Worm (Caenorhabditis elegans) whole organism, L4/young adult: ENCODE results near the gene spe-10.

Experiments
- W03F9.2 ChIP-seq: fragments of 150-350 bp; optimal IDR thresholded peaks from 2 replicates; lab custom pipeline; 2014; ENCODE audit warnings: missing biosample characterization, missing genetic modification characterization
- him-1 ChIP-seq: sonication (generic microtip); optimal IDR thresholded peaks from 2 replicates; lab custom pipeline; 2016; ENCODE audit warnings: missing genotype, missing genetic modification reagents, missing genetic modification characterization, missing compliant biosample characterization

DNA sequence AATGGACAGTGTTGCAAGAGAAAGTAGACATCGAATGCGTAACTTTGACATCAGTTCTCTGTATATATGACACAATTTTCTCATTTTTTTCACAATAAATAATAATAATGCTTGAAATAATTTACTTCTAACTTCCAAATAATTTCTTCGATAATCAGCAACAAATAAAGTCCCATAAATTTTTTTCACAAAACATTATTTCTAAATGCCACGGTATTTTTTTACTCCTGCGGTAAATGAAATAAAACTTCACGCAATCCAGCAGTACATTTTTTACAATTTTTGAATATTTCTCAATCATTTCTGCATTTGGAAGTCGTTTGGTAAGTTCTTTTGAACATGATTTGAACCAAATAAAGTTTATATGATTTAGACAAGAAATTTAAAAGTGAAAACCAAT lies at the start of gene spe-10:
- TF ChIP-seq him-1 (tag; lab: Kevin White, UChicago) (no peak), W03F9.2 (tag; lab: Kevin White, UChicago) (no peak)
